Worm (Caenorhabditis elegans): ENCODE data around the gene del-5.

- TF ChIP-seq ztf-11 (tag; optimal IDR thresholded peaks at IDR 0.05): no peak
- TF ChIP-seq ceh-28 (tag; optimal IDR thresholded peaks at IDR 0.05): no peak
- TF ChIP-seq nhr-43 (tag; optimal IDR thresholded peaks at IDR 0.05; ENCODE audit: poor library complexity, severe bottlenecking): no peak
- TF ChIP-seq elt-1 (tag; optimal IDR thresholded peaks at IDR 0.05): no peak
- no peak for TF ChIP-seq lsy-12 (tag; optimal IDR thresholded peaks at IDR 0.05)
- TF ChIP-seq nhr-11 (tag; optimal IDR thresholded peaks at IDR 0.05): no peak
Measured at ce11 chrX:10981374-10981773, 26.6 kb downstream of the del-5 start.
